Worm (Caenorhabditis elegans) whole organism, L4/young adult: ENCODE data around the gene nas-9.

Experiments used
- W03F9.2 ChIP-seq: fragments of 150-350 bp; optimal IDR thresholded peaks from 2 replicates; lab custom pipeline; 2014; ENCODE audit warnings: missing biosample characterization, missing genetic modification characterization
- dao-5 ChIP-seq: sonication (generic microtip); optimal IDR thresholded peaks from 2 replicates; lab custom pipeline; 2016; ENCODE audit warnings: missing genotype, missing genetic modification characterization, moderate library complexity, missing compliant biosample characterization
- him-1 ChIP-seq: sonication (generic microtip); optimal IDR thresholded peaks from 2 replicates; lab custom pipeline; 2016; ENCODE audit warnings: missing genotype, missing genetic modification reagents, missing genetic modification characterization, missing compliant biosample characterization

ce11 chrV:4805847-4806246 lies 34.0 kb downstream of the nas-9 start, which contains the start of gene R02F11.3:
- no peak for TF ChIP-seq him-1 (tag; lab: Kevin White, UChicago)
- no peak for TF ChIP-seq W03F9.2 (tag; lab: Kevin White, UChicago)
- TF ChIP-seq dao-5 (tag; lab: Kevin White, UChicago), result no peak
